Worm (Caenorhabditis elegans): ENCODE results near the gene acl-2.

Gene acl-2

DNA sequence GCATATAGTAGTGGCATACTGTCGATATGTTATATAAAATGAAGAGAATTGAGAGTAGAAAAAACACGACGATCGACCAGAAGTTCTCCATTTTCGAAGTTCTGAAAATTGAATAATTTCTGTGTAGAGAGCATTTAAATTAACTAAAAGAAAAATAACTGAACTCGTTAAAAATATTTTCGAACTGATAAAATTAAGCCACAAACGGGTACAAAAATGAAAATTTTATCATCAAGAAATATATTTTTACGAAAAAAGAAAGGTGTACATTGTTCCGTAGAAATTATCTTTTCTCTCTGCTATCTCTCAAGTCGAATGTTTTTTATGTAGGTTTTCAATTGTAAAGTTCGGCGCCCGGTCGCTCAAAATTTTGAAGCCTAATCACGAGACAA is at the start of gene acl-2:
Gene acl-2 (minus strand): TSS at position 101 of the 392 bp plus-strand sequence.
- TF ChIP-seq unc-62 (GFP tag; optimal IDR thresholded peaks at IDR 0.05) (no peak), ces-1 (GFP tag; optimal IDR thresholded peaks at IDR 0.05) (no peak), lsy-2 (tag; optimal IDR thresholded peaks at IDR 0.05) (no peak), mab-5 (tag; optimal IDR thresholded peaks at IDR 0.05) (no peak), mep-1 (tag; optimal IDR thresholded peaks at IDR 0.05) (no peak), ceh-39 (tag; optimal IDR thresholded peaks at IDR 0.05) (no peak), elt-1 (tag; optimal IDR thresholded peaks at IDR 0.05; ENCODE audit: borderline replicate concordance, insufficient read depth) (no peak), lin-32 (GFP tag; optimal IDR thresholded peaks at IDR 0.05) (no peak), hlh-1 (tag; optimal IDR thresholded peaks at IDR 0.05) (no peak), pha-4 (tag; optimal IDR thresholded peaks at IDR 0.05) (no peak), ham-2 (GFP tag; optimal IDR thresholded peaks at IDR 0.05) (no peak), ceh-83 (GFP tag; optimal IDR thresholded peaks at IDR 0.05) (no peak), ztf-11 (tag; optimal IDR thresholded peaks at IDR 0.05) (no peak), lin-13 (tag; optimal IDR thresholded peaks at IDR 0.05) (no peak), snpc-4 (tag; optimal IDR thresholded peaks at IDR 0.05) (no peak)

DNA sequence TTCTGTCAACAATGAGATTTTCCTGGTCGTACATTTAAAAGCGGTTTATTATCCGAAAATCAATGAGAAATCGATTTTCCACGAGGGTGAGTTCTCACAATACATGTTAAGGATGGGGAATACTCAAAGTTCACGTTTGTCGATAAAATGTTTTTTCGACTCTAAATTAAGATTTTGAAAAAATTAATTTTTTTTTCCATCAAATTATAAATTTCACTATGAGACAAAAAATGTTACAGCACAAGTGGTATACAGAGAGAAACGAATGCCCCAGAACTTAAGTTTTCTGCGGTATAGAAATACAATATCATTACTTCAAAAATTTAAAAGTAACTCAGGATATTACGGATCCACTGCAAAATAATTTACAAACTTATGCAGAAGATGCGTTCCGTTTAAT is 47.4 kb upstream of the acl-2 start, which contains the start of gene R04B5.1:
Gene R04B5.1 (minus strand): TSS at position 101 of the 400 bp plus-strand sequence.
- TF ChIP-seq snpc-4 (tag; optimal IDR thresholded peaks at IDR 0.05) (no peak), lsy-2 (tag; optimal IDR thresholded peaks at IDR 0.05) (no peak), ces-1 (GFP tag; optimal IDR thresholded peaks at IDR 0.05) (no peak), unc-39 (tag; optimal IDR thresholded peaks at IDR 0.05) (no peak), mab-5 (tag; optimal IDR thresholded peaks at IDR 0.05) (no peak), unc-120 (tag; optimal IDR thresholded peaks at IDR 0.05; ENCODE audit: poor library complexity, severe bottlenecking) (no peak), lin-13 (tag; optimal IDR thresholded peaks at IDR 0.05) (no peak), elt-1 (tag; optimal IDR thresholded peaks at IDR 0.05; ENCODE audit: borderline replicate concordance, insufficient read depth) (no peak), hlh-1 (tag; optimal IDR thresholded peaks at IDR 0.05) (no peak), nhr-237 (tag; optimal IDR thresholded peaks at IDR 0.05) (no peak), ceh-39 (tag; optimal IDR thresholded peaks at IDR 0.05) (no peak), elt-3 (tag; optimal IDR thresholded peaks at IDR 0.05) (no peak), ceh-43 (GFP tag; optimal IDR thresholded peaks at IDR 0.05) (no peak), lin-32 (GFP tag; optimal IDR thresholded peaks at IDR 0.05) (no peak), bed-3 (GFP tag; optimal IDR thresholded peaks at IDR 0.05) (no peak), blmp-1 (tag; optimal IDR thresholded peaks at IDR 0.05) (no peak), flh-1 (GFP tag; optimal IDR thresholded peaks at IDR 0.05) (no peak), ztf-11 (tag; optimal IDR thresholded peaks at IDR 0.05) (no peak)

DNA sequence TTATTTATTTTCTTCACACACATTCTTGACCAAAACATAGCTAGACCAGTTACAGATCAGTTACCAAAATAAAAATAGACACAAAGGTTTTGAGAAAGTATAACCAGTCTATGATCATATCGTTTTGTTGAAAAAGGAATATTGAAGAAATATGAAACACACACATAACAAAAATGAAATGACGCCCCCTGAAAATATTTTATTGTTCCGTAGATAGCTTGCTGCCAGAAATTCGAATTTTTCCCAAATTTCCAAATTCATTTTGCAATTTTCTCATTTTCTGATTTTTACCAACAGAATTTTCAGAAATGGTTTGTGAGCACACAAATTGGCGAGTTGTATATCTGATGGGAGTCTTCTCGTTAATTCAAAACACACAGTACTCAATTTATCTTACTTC is 44.5 kb upstream of the acl-2 start, which contains the start of gene F57A8.7:
Gene F57A8.7 (plus strand): TSS at position 301 of the 400 bp plus-strand sequence.
- TF ChIP-seq ham-2 (GFP tag; optimal IDR thresholded peaks at IDR 0.05) (no peak), lin-13 (tag; optimal IDR thresholded peaks at IDR 0.05) (no peak), M03D4.4 (tag; optimal IDR thresholded peaks at IDR 0.05) (no peak), elt-3 (tag; optimal IDR thresholded peaks at IDR 0.05) (no peak), flh-1 (GFP tag; optimal IDR thresholded peaks at IDR 0.05) (no peak)

DNA sequence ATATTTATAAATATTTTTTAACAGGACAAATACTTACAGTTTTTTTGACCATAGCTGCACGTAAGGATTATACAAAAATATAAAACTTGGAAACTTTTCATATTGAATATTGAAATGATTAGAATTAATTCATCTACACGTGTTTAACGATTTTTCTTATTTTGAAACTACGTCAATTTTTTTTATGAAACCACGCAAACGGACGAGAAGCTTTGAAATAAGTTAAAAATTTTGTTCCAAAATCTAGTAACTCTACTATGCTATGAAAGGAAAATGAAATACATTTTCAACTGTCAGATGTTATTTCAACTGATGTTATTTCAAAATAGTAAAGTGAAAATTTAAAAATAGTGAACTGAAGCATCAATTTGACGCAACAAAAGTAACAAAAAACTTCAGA is 42.9 kb upstream of the acl-2 start, which contains the start of gene F57A8.6:
Gene F57A8.6 (minus strand): TSS at position 101 of the 400 bp plus-strand sequence.
- no peak for TF ChIP-seq mab-5 (tag; optimal IDR thresholded peaks at IDR 0.05)
- no peak for TF ChIP-seq flh-1 (GFP tag; optimal IDR thresholded peaks at IDR 0.05)
- no peak for TF ChIP-seq nhr-237 (tag; optimal IDR thresholded peaks at IDR 0.05)
- TF ChIP-seq cnd-1 (tag; optimal IDR thresholded peaks at IDR 0.05) = no peak
- TF ChIP-seq drap-1 (GFP tag; optimal IDR thresholded peaks at IDR 0.05) = no peak
- TF ChIP-seq mep-1 (tag; optimal IDR thresholded peaks at IDR 0.05) = no peak
- no peak for TF ChIP-seq sem-2 (GFP tag; optimal IDR thresholded peaks at IDR 0.05)

DNA sequence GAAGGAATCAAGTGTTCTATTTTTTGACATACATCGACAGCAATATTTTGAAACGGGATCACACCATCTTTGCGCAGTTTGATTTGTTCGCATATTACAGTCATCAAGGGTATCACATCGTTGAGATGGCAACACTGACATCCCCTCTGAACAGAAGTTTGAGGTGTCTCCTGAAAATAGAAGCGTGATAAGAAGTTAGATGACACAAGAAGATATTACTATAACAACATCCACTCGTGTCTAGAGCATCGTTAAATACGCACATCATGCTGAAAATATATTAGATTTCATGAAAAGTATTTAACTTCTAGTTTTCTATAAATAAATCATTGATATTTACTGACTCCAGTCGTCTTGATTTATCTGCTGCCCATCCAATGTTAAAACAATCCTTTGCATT is 41.8 kb upstream of the acl-2 start:
- no peak for TF ChIP-seq nhr-12 (tag; optimal IDR thresholded peaks at IDR 0.05)
- TF ChIP-seq ham-2 (GFP tag; optimal IDR thresholded peaks at IDR 0.05) = no peak
- TF ChIP-seq ztf-11 (tag; optimal IDR thresholded peaks at IDR 0.05) = no peak
- TF ChIP-seq mab-5 (tag; optimal IDR thresholded peaks at IDR 0.05) = no peak
- TF ChIP-seq ceh-43 (GFP tag; optimal IDR thresholded peaks at IDR 0.05) = no peak
- TF ChIP-seq lin-32 (GFP tag; optimal IDR thresholded peaks at IDR 0.05) = no peak
- no peak for TF ChIP-seq tbx-8 (GFP tag; optimal IDR thresholded peaks at IDR 0.05)

DNA sequence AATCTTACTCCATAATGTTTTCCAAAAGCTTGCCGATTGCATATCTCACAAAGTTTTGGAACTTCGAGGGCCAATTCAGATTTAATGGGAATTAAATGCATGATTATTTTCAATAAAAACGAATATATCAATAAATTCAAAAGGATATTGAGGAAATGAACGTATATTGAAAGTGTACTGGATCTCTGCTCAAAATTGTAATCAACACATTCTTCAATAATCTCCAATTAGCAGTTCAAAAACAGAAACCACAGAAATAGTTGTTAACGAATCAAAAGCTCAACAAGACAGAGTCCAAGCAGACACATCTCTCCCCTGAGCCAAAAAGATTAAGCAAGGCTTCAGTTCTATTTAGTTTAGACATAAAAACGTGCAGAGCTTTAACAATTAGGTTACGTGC is 39.6 kb upstream of the acl-2 start, which contains the start of gene nhr-192:
Gene nhr-192 (minus strand): TSS at position 101 of the 400 bp plus-strand sequence.
- TF ChIP-seq zip-8 (tag; optimal IDR thresholded peaks at IDR 0.05) (no peak), unc-62 (GFP tag; optimal IDR thresholded peaks at IDR 0.05) (no peak), blmp-1 (tag; optimal IDR thresholded peaks at IDR 0.05) (no peak), ztf-11 (tag; optimal IDR thresholded peaks at IDR 0.05) (no peak), tbx-8 (GFP tag; optimal IDR thresholded peaks at IDR 0.05) (no peak), nhr-76 (tag; optimal IDR thresholded peaks at IDR 0.05) (no peak), elt-1 (tag; optimal IDR thresholded peaks at IDR 0.05; ENCODE audit: borderline replicate concordance, insufficient read depth) (no peak)
